Worm (Caenorhabditis elegans) whole organism, L4 larva: Measurements from ENCODE around the gene Y47A7.2.

Experiments
- R02D3.7 ChIP-seq: fragments of 150-350 bp; sonication (generic microtip); optimal IDR thresholded peaks from 3 replicates; lab custom pipeline; 2014; ENCODE audit warnings: missing biosample characterization, missing genetic modification characterization
- T26A8.4 ChIP-seq: fragments of 200-800 bp; sonication (Bioruptor generic); IDR thresholded peaks from 2 replicates; pipeline ENCODE4 v1.3.6; 2022; ENCODE audit warnings: missing genetic modification characterization, missing compliant biosample characterization
- Y105C5A.15 ChIP-seq: fragments of 200-800 bp; sonication (Bioruptor generic); IDR thresholded peaks from 2 replicates; pipeline ENCODE4 v1.3.6; 2022; ENCODE audit warnings: missing genetic modification characterization, missing compliant biosample characterization
- fos-1 ChIP-seq: fragments of 150-350 bp; optimal IDR thresholded peaks from 2 replicates; lab custom pipeline; 2014; ENCODE audit warnings: missing biosample characterization, missing genetic modification characterization
- hlh-11 ChIP-seq: fragments of 200-800 bp; sonication (Bioruptor generic); optimal IDR thresholded peaks from 2 replicates; lab custom pipeline; 2018; ENCODE audit warnings: mild to moderate bottlenecking, missing genetic modification characterization, missing compliant biosample characterization
- lin-1 ChIP-seq: fragments of 200-800 bp; sonication (Bioruptor generic); IDR thresholded peaks from 2 replicates; pipeline ENCODE4 v1.3.6; 2022; ENCODE audit warnings: missing genetic modification reagents, missing genetic modification characterization, missing compliant biosample characterization
- nhr-28 ChIP-seq: fragments of 150-350 bp; optimal IDR thresholded peaks from 2 replicates; lab custom pipeline; 2014; ENCODE audit warnings: missing biosample characterization, missing genetic modification characterization
- nhr-76 ChIP-seq: fragments of 150-350 bp; optimal IDR thresholded peaks from 2 replicates; lab custom pipeline; 2014; ENCODE audit warnings: missing biosample characterization, missing genetic modification characterization
- set-16 ChIP-seq: fragments of 200-800 bp; sonication (Bioruptor generic); IDR thresholded peaks from 2 replicates; pipeline ENCODE4 v1.3.6; 2022; ENCODE audit warnings: missing genetic modification reagents, missing genetic modification characterization, missing compliant biosample characterization

- TF ChIP-seq T26A8.4 (GFP tag; lab: Robert Waterston, UW) (no peak), Y105C5A.15 (GFP tag; lab: Robert Waterston, UW) (no peak), hlh-11 (no peak), nhr-28 (no peak), nhr-76 (tag; lab: Kevin White, UChicago) (no peak), R02D3.7 (tag; lab: Kevin White, UChicago) (no peak), fos-1 (tag; lab: Kevin White, UChicago) (no peak), set-16 (GFP tag; lab: Robert Waterston, UW) (no peak), lin-1 (no peak)
These were observed 41.8 kb upstream of the Y47A7.2 start, which contains the start of gene B0238.15 for ce11 chrV:5239903-5240302.
